In the genomic region with DNA sequence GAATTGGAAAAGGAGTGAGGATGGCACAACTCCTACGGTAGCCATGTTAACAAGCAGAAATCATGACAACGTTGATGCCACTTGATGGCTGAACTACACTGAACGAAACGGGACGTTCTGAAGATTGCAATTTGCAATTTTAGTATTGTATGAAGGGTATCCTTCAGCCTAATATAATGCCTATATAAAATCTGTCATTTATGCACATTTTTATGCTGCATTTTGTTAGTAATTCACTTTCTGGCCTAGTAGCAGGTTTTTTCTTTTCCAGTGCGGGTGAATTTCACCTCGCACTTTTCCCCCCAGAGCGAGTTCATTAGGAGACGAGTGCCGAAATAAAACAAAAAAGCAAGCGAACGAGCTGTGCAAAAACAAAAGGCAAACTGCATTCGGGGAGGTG, we compare ENCODE assay signal across 1 fruit fly cellular context.
TF ChIP-seq lines count a peak whose summit lies in the region.

No protein-coding gene starts in this region.

TF ChIP-seq in whole organism, embryonic, 481 proteins besides CTCF, POLR2A, EP300 and RAD21 (continued from another document):
- TF ChIP-seq phol (tag; optimal IDR thresholded peaks at IDR 0.05; lab: Kevin White, UChicago) (peak; percentile 15), CG15011 (GFP tag; optimal IDR thresholded peaks at IDR 0.05; lab: Kevin White, UChicago) (no peak), CG4820 (GFP tag; optimal IDR thresholded peaks at IDR 0.05; lab: Kevin White, UChicago) (no peak), CG3281 (GFP tag; optimal IDR thresholded peaks at IDR 0.05; lab: Kevin White, UChicago) (no peak), gem (tag; optimal IDR thresholded peaks at IDR 0.05; lab: Kevin White, UChicago) (peak; percentile 16)
